Fruit fly (Drosophila melanogaster) whole organism, embryonic: ENCODE measurements around the gene Mis12.

Experiments
- Antp ChIP-seq: fragments of 200-800 bp; sonication (Bioruptor generic); optimal IDR thresholded peaks from 3 replicates; lab custom pipeline; 2016; ENCODE audit warnings: missing biosample characterization, missing genetic modification characterization
- Atf-2 ChIP-seq: fragments of 200-800 bp; sonication (Bioruptor generic); optimal IDR thresholded peaks from 2 replicates; lab custom pipeline; 2016; ENCODE audit warnings: missing biosample characterization, missing genetic modification characterization
- Bdp1 ChIP-seq: fragments of 200-800 bp; sonication (Bioruptor generic); optimal IDR thresholded peaks from 3 replicates; lab custom pipeline; 2016; ENCODE audit warnings: missing biosample characterization, missing genetic modification characterization
- CG10565 ChIP-seq: fragments of 200-800 bp; sonication (Bioruptor generic); optimal IDR thresholded peaks from 3 replicates; lab custom pipeline; 2016; ENCODE audit warnings: missing biosample characterization, mild to moderate bottlenecking, missing genetic modification characterization
- CG1233 ChIP-seq: fragments of 200-800 bp; sonication (Bioruptor generic); optimal IDR thresholded peaks from 4 replicates; lab custom pipeline; 2018; ENCODE audit warnings: missing biosample characterization, mild to moderate bottlenecking, missing genetic modification characterization
- CG12391 ChIP-seq: fragments of 200-800 bp; sonication (Bioruptor generic); optimal IDR thresholded peaks from 3 replicates; lab custom pipeline; 2018; ENCODE audit warnings: missing biosample characterization, mild to moderate bottlenecking, missing genetic modification characterization, moderate library complexity
- CG13775 ChIP-seq: fragments of 200-800 bp; sonication (Bioruptor generic); optimal IDR thresholded peaks from 3 replicates; lab custom pipeline; 2017; ENCODE audit warnings: missing biosample characterization, mild to moderate bottlenecking, missing genetic modification characterization
- CG1602 ChIP-seq: fragments of 200-800 bp; sonication (Bioruptor generic); optimal IDR thresholded peaks from 3 replicates; lab custom pipeline; 2016; ENCODE audit warnings: missing biosample characterization, missing genetic modification characterization
- CG2129 ChIP-seq: fragments of 200-800 bp; sonication (Bioruptor generic); IDR thresholded peaks from 2 replicates; pipeline ENCODE4 v1.3.6; 2022; ENCODE audit warnings: missing biosample characterization, missing genetic modification characterization; ENCODE audit not compliant: partially characterized antibody
- CG2202 ChIP-seq: fragments of 200-800 bp; sonication (Bioruptor generic); optimal IDR thresholded peaks from 2 replicates; lab custom pipeline; 2018; ENCODE audit warnings: missing biosample characterization, mild to moderate bottlenecking, missing genetic modification characterization
- CG31441 ChIP-seq: fragments of 200-800 bp; sonication (Bioruptor generic); IDR thresholded peaks from 2 replicates; pipeline ENCODE4 v1.3.6; 2022; ENCODE audit warnings: missing biosample characterization, missing genetic modification characterization
- CG4328 ChIP-seq: fragments of 200-800 bp; sonication (Bioruptor generic); optimal IDR thresholded peaks from 3 replicates; lab custom pipeline; 2017; ENCODE audit warnings: missing biosample characterization, missing genetic modification reagents, missing genetic modification characterization
- CG6254 ChIP-seq: fragments of 200-800 bp; sonication (Bioruptor generic); optimal IDR thresholded peaks from 3 replicates; lab custom pipeline; 2017; ENCODE audit warnings: mild to moderate bottlenecking, missing biosample characterization, missing genetic modification reagents, missing genetic modification characterization
- CG7745 ChIP-seq: fragments of 200-800 bp; sonication (Bioruptor generic); optimal IDR thresholded peaks from 2 replicates; lab custom pipeline; 2018; ENCODE audit warnings: missing biosample characterization, mild to moderate bottlenecking, missing genetic modification characterization, moderate library complexity
- CG7928 ChIP-seq: fragments of 200-800 bp; sonication (Bioruptor generic); optimal IDR thresholded peaks from 2 replicates; lab custom pipeline; 2017; ENCODE audit warnings: missing biosample characterization, mild to moderate bottlenecking, missing genetic modification characterization
- CG8089 ChIP-seq: fragments of 200-800 bp; sonication (Bioruptor generic); optimal IDR thresholded peaks from 3 replicates; lab custom pipeline; 2016; ENCODE audit warnings: missing biosample characterization, missing genetic modification characterization
- Chrac-16 ChIP-seq: fragments of 200-800 bp; sonication (Bioruptor generic); optimal IDR thresholded peaks from 3 replicates; lab custom pipeline; 2016; ENCODE audit warnings: missing biosample characterization, missing genetic modification characterization
- Fer2 ChIP-seq: fragments of 200-800 bp; sonication (Bioruptor generic); optimal IDR thresholded peaks from 2 replicates; lab custom pipeline; 2018; ENCODE audit warnings: missing biosample characterization, mild to moderate bottlenecking, missing genetic modification characterization, moderate library complexity
- HLH4C ChIP-seq: fragments of 200-800 bp; sonication (Bioruptor generic); IDR thresholded peaks from 3 replicates; pipeline ENCODE4 v1.3.6; 2022; ENCODE audit warnings: missing biosample characterization, missing genetic modification characterization; ENCODE audit not compliant: partially characterized antibody
- Hr51 ChIP-seq, 2 experiments: fragments of 200-800 bp; sonication (Bioruptor generic); optimal IDR thresholded peaks; 2 replicates in 1 of 2; 3 replicates in 1 of 2; lab custom pipeline; 2016 to 2018; ENCODE audit warnings: missing biosample characterization in 2 of 2, missing genetic modification characterization in 2 of 2, mild to moderate bottlenecking in 1 of 2, moderate library complexity in 1 of 2
- Med ChIP-seq: fragments of 200-800 bp; sonication (Bioruptor generic); peaks from one replicate; lab custom pipeline; 2016; ENCODE audit warnings: missing biosample characterization, missing genetic modification characterization, mild to moderate bottlenecking, inconsistent platforms, moderate library complexity
- Mrtf ChIP-seq: fragments of 200-800 bp; sonication (Bioruptor generic); IDR thresholded peaks from 3 replicates; pipeline ENCODE4 v1.3.6; 2022; ENCODE audit warnings: missing biosample characterization, missing genetic modification characterization
- Sin3A ChIP-seq: fragments of >200 bp; optimal IDR thresholded peaks from 2 replicates; lab custom pipeline; 2018
- Ssrp ChIP-seq: fragments of 200-800 bp; sonication (Bioruptor generic); optimal IDR thresholded peaks from 2 replicates; lab custom pipeline; 2018; ENCODE audit warnings: missing biosample characterization, mild to moderate bottlenecking, missing genetic modification characterization, moderate library complexity
- Stat92E ChIP-seq, 3 experiments: fragments of >200 bp in 2 of 3; fragments of 200-800 bp in 1 of 3; sonication (Bioruptor generic) in 1 of 3; optimal IDR thresholded peaks; 2 replicates each; lab custom pipeline; 2017 to 2019; ENCODE audit warnings: missing biosample characterization in 3 of 3, missing genetic modification characterization in 3 of 3, mild to moderate bottlenecking in 1 of 3, moderate library complexity in 1 of 3
- Usf ChIP-seq: fragments of 200-800 bp; sonication (Bioruptor generic); optimal IDR thresholded peaks from 2 replicates; lab custom pipeline; 2017; ENCODE audit warnings: missing genotype, missing biosample characterization, missing genetic modification characterization
- ara ChIP-seq: fragments of 200-800 bp; sonication (Bioruptor generic); IDR thresholded peaks from 2 replicates; pipeline ENCODE4 v1.3.6; 2022; ENCODE audit warnings: missing biosample characterization, missing genetic modification characterization
- bsh ChIP-seq, 2 experiments: fragments of 200-800 bp; sonication (Bioruptor generic); optimal IDR thresholded peaks; 2 replicates each; lab custom pipeline; 2017 to 2018; ENCODE audit warnings: mild to moderate bottlenecking in 2 of 2, missing biosample characterization in 2 of 2, missing genetic modification characterization in 2 of 2, moderate library complexity in 1 of 2
- da ChIP-seq: fragments of 200-800 bp; sonication (Bioruptor generic); optimal IDR thresholded peaks from 2 replicates; lab custom pipeline; 2016; ENCODE audit warnings: missing biosample characterization, missing genetic modification characterization
- disco-r ChIP-seq: fragments of 200-800 bp; sonication (Bioruptor generic); optimal IDR thresholded peaks from 2 replicates; lab custom pipeline; 2016; ENCODE audit warnings: missing biosample characterization, missing genetic modification characterization
- dm ChIP-seq: fragments of 200-800 bp; sonication (Bioruptor generic); optimal IDR thresholded peaks from 3 replicates; lab custom pipeline; 2016; ENCODE audit warnings: missing biosample characterization, missing genetic modification characterization
- dmrt99B ChIP-seq: fragments of 200-800 bp; sonication (Bioruptor generic); optimal IDR thresholded peaks from 2 replicates; lab custom pipeline; 2018; ENCODE audit warnings: missing biosample characterization, mild to moderate bottlenecking, missing genetic modification characterization, moderate library complexity
- dysf ChIP-seq: fragments of 200-800 bp; sonication (Bioruptor generic); IDR thresholded peaks from 3 replicates; pipeline ENCODE4 v1.3.6; 2022; ENCODE audit warnings: missing biosample characterization, missing genetic modification characterization
- emc ChIP-seq: fragments of 200-800 bp; sonication (Bioruptor generic); optimal IDR thresholded peaks from 2 replicates; lab custom pipeline; 2016; ENCODE audit warnings: missing biosample characterization, missing genetic modification characterization
- ewg ChIP-seq: fragments of 200-800 bp; sonication (Bioruptor generic); optimal IDR thresholded peaks from 3 replicates; lab custom pipeline; 2017; ENCODE audit warnings: mild to moderate bottlenecking, missing biosample characterization, missing genetic modification reagents, missing genetic modification characterization
- ind ChIP-seq: fragments of 200-800 bp; sonication (Bioruptor generic); optimal IDR thresholded peaks from 3 replicates; lab custom pipeline; 2016; ENCODE audit warnings: missing biosample characterization, missing genetic modification characterization
- jigr1 ChIP-seq: fragments of 200-800 bp; sonication (Bioruptor generic); IDR thresholded peaks from 3 replicates; pipeline ENCODE4 v1.3.6; 2022; ENCODE audit warnings: missing biosample characterization, missing genetic modification characterization
- klu ChIP-seq: fragments of 200-800 bp; sonication (Bioruptor generic); IDR thresholded peaks from 2 replicates; pipeline ENCODE4 v1.3.6; 2022; ENCODE audit warnings: missing biosample characterization, missing genetic modification characterization
- lilli ChIP-seq: fragments of 200-800 bp; sonication (Bioruptor generic); optimal IDR thresholded peaks from 3 replicates; lab custom pipeline; 2016; ENCODE audit warnings: missing biosample characterization, missing genetic modification characterization
- mirr ChIP-seq: fragments of 200-800 bp; sonication (Bioruptor generic); optimal IDR thresholded peaks from 3 replicates; lab custom pipeline; 2018; ENCODE audit warnings: missing biosample characterization, mild to moderate bottlenecking, missing genetic modification characterization
- pita ChIP-seq: fragments of 200-800 bp; sonication (Bioruptor generic); optimal IDR thresholded peaks from 2 replicates; lab custom pipeline; 2017; ENCODE audit warnings: missing biosample characterization, mild to moderate bottlenecking, missing genetic modification characterization
- sens-2 ChIP-seq: fragments of 200-800 bp; sonication (Bioruptor generic); IDR thresholded peaks from 2 replicates; pipeline ENCODE4 v1.3.6; 2022; ENCODE audit warnings: missing biosample characterization, missing genetic modification characterization
- seq ChIP-seq: fragments of 200-800 bp; sonication (Bioruptor generic); IDR thresholded peaks from 2 replicates; pipeline ENCODE4 v1.3.6; 2022; ENCODE audit warnings: missing biosample characterization, missing genetic modification characterization
- sob ChIP-seq: fragments of 200-800 bp; sonication (Bioruptor generic); IDR thresholded peaks from 2 replicates; pipeline ENCODE4 v1.3.6; 2022; ENCODE audit warnings: missing biosample characterization, missing genetic modification characterization
- stc ChIP-seq: fragments of 200-800 bp; sonication (Bioruptor generic); IDR thresholded peaks from 2 replicates; pipeline ENCODE4 v1.3.6; 2022; ENCODE audit warnings: missing biosample characterization, missing genetic modification characterization
- tio ChIP-seq: fragments of 200-800 bp; sonication (Bioruptor generic); optimal IDR thresholded peaks from 2 replicates; lab custom pipeline; 2017; ENCODE audit warnings: missing biosample characterization, missing genetic modification characterization, inconsistent platforms
- toy ChIP-seq: fragments of 200-800 bp; sonication (Bioruptor generic); IDR thresholded peaks from 2 replicates; pipeline ENCODE4 v1.3.6; 2022; ENCODE audit warnings: missing biosample characterization, missing genetic modification characterization
- unc-4 ChIP-seq: fragments of 200-800 bp; sonication (Bioruptor generic); IDR thresholded peaks from 2 replicates; pipeline ENCODE4 v1.3.6; 2022; ENCODE audit warnings: missing biosample characterization, missing genetic modification characterization; ENCODE audit not compliant: partially characterized antibody
- unpg ChIP-seq: fragments of 200-800 bp; sonication (Bioruptor generic); optimal IDR thresholded peaks from 3 replicates; lab custom pipeline; 2018; ENCODE audit warnings: missing biosample characterization, mild to moderate bottlenecking, missing genetic modification characterization, moderate library complexity
- usp ChIP-seq: fragments of >200 bp; optimal IDR thresholded peaks from 2 replicates; lab custom pipeline; 2017; ENCODE audit warnings: missing biosample characterization, missing genetic modification characterization
- vvl ChIP-seq: fragments of 200-800 bp; sonication (Bioruptor generic); IDR thresholded peaks from 2 replicates; pipeline ENCODE4 v1.3.6; 2022; ENCODE audit warnings: missing biosample characterization, missing genetic modification characterization

Gene Mis12

DNA sequence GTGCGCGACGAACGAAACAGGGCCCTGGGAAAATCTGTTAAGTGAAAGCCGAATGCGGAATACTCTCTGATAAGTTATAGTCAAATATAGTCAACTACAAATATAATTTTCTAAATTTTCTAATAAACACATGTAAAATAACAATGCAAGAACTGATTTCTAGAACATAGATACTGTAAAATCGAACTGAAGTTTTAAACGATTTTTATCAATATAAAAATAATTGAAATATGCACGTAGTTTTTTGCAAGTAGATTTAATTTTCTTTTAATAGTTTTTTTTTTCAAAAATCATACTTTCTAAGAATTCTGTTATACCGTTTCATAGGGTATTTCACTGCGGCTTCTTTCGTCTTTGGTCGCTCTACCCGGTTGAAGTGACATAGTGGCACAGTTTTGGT lies 39.5 kb upstream of the Mis12 start (continued):
- TF ChIP-seq Chrac-16 (GFP tag; lab: Kevin White, UChicago) (peak; percentile 54), usp (no peak), Ssrp (tag; lab: Kevin White, UChicago) (peak; percentile 94), klu (GFP tag; lab: Robert Waterston, UW) (peak; percentile 71; the same call in 1 of the 2 replicates), Hr51 (GFP tag; optimal IDR thresholded peaks at IDR 0.05; lab: Kevin White, UChicago) (peak in 1 of 2 experiments; percentile 97), Bdp1 (GFP tag; lab: Kevin White, UChicago) (peak; percentile 36), da (GFP tag; lab: Kevin White, UChicago) (no peak), Atf-2 (GFP tag; lab: Kevin White, UChicago) (peak; percentile 50), CG31441 (GFP tag; lab: Robert Waterston, UW) (peak; percentile 94), seq (GFP tag; lab: Robert Waterston, UW) (peak; percentile 58; the same call in 1 of the 2 replicates), CG1233 (GFP tag; lab: Kevin White, UChicago) (peak; percentile 78), CG1602 (GFP tag; lab: Kevin White, UChicago) (peak; percentile 66), HLH4C (GFP tag; lab: Robert Waterston, UW) (no peak), Mrtf (no peak; the same call in 2 of the 3 replicates), vvl (GFP tag; lab: Robert Waterston, UW) (peak; percentile 81), toy (no peak), lilli (peak; percentile 59), unpg (GFP tag; lab: Kevin White, UChicago) (peak; percentile 75), tio (GFP tag; lab: Kevin White, UChicago) (peak; percentile 75), Usf (peak; percentile 19), sob (GFP tag; lab: Robert Waterston, UW) (peak; percentile 70), ind (peak; percentile 77), CG2202 (peak; percentile 50), ara (GFP tag; lab: Robert Waterston, UW) (peak; percentile 46; the same call in 1 of the 2 replicates), CG8089 (GFP tag; lab: Kevin White, UChicago) (peak; percentile 18), mirr (GFP tag; lab: Kevin White, UChicago) (no peak), Fer2 (peak; percentile 61), Stat92E (GFP tag; optimal IDR thresholded peaks at IDR 0.05; lab: Kevin White, UChicago) (peak in 1 of 3 experiments; percentile 28), pita (GFP tag; lab: Kevin White, UChicago) (no peak), CG2129 (no peak), sens-2 (GFP tag; lab: Robert Waterston, UW) (peak; percentile 54; the same call in 1 of the 2 replicates), dysf (peak; percentile 89), CG12391 (peak; percentile 91), jigr1 (GFP tag; lab: Robert Waterston, UW) (peak; percentile 58; the same call in 1 of the 3 replicates), Med (peak; percentile 75), CG4328 (GFP tag; lab: Kevin White, UChicago) (peak; percentile 78), Antp (GFP tag; lab: Kevin White, UChicago) (no peak), bsh (GFP tag; optimal IDR thresholded peaks at IDR 0.05; lab: Kevin White, UChicago) (peak in 1 of 2 experiments; percentile 90), disco-r (GFP tag; lab: Kevin White, UChicago) (no peak), emc (GFP tag; lab: Kevin White, UChicago) (no peak), ewg (GFP tag; lab: Kevin White, UChicago) (peak; percentile 80), Sin3A (lab: Kevin White, UChicago) (no peak), CG7745 (tag; lab: Kevin White, UChicago) (no peak), dm (GFP tag; lab: Kevin White, UChicago) (no peak), dmrt99B (peak; percentile 96), stc (GFP tag; lab: Robert Waterston, UW) (peak; percentile 76), CG6254 (GFP tag; lab: Kevin White, UChicago) (peak; percentile 68), CG10565 (GFP tag; lab: Kevin White, UChicago) (peak; percentile 8), unc-4 (GFP tag; lab: Robert Waterston, UW) (no peak), CG7928 (GFP tag; lab: Kevin White, UChicago) (no peak), CG13775 (peak; percentile 48)
